Fruit fly (Drosophila melanogaster) whole organism, pupa: Measurements from ENCODE around the gene COX5A.

Source experiments
- CG10348 ChIP-seq: fragments of 200-800 bp; sonication (Bioruptor generic); IDR thresholded peaks from 2 replicates; pipeline ENCODE4 v1.3.6; 2022; ENCODE audit warnings: missing biosample characterization, missing genetic modification characterization
- CG12605 ChIP-seq: fragments of 200-800 bp; sonication (Bioruptor generic); IDR thresholded peaks from 2 replicates; pipeline ENCODE4 v1.3.6; 2022; ENCODE audit warnings: missing biosample characterization, missing genetic modification characterization
- CG13204 ChIP-seq: fragments of 200-800 bp; sonication (Bioruptor generic); optimal IDR thresholded peaks from 2 replicates; lab custom pipeline; 2018; ENCODE audit warnings: missing biosample characterization, mild to moderate bottlenecking, missing genetic modification characterization, moderate library complexity
- CG14655 ChIP-seq: fragments of 200-800 bp; sonication (Bioruptor generic); optimal IDR thresholded peaks from 3 replicates; lab custom pipeline; 2017; ENCODE audit warnings: mild to moderate bottlenecking, missing biosample characterization, missing genetic modification reagents, missing genetic modification characterization
- CG15710 ChIP-seq: fragments of 200-800 bp; sonication (Bioruptor generic); optimal IDR thresholded peaks from 2 replicates; lab custom pipeline; 2018; ENCODE audit warnings: missing biosample characterization, mild to moderate bottlenecking, missing genetic modification characterization, moderate library complexity
- CG17806 ChIP-seq: fragments of 200-800 bp; sonication (Bioruptor generic); optimal IDR thresholded peaks from 2 replicates; lab custom pipeline; 2018; ENCODE audit warnings: missing biosample characterization, mild to moderate bottlenecking, missing genetic modification characterization, moderate library complexity
- CG32121 ChIP-seq: fragments of 200-800 bp; sonication (Bioruptor generic); IDR thresholded peaks from 2 replicates; pipeline ENCODE4 v1.3.6; 2022; ENCODE audit warnings: missing biosample characterization, missing genetic modification characterization
- CG34367 ChIP-seq: fragments of 200-800 bp; sonication (Bioruptor generic); optimal IDR thresholded peaks from 2 replicates; lab custom pipeline; 2018; ENCODE audit warnings: missing biosample characterization, mild to moderate bottlenecking, missing genetic modification characterization
- CG4496 ChIP-seq: fragments of 200-800 bp; sonication (Bioruptor generic); IDR thresholded peaks from 3 replicates; pipeline ENCODE4 v1.3.6; 2022; ENCODE audit warnings: missing biosample characterization, missing genetic modification characterization
- CG8159 ChIP-seq: fragments of 200-800 bp; sonication (Bioruptor generic); optimal IDR thresholded peaks from 3 replicates; lab custom pipeline; 2018; ENCODE audit warnings: missing biosample characterization, mild to moderate bottlenecking, missing genetic modification characterization, moderate library complexity
- CG8301 ChIP-seq: fragments of 200-800 bp; sonication (Bioruptor generic); optimal IDR thresholded peaks from 2 replicates; lab custom pipeline; 2018; ENCODE audit warnings: missing biosample characterization, mild to moderate bottlenecking, missing genetic modification characterization
- CG9948 ChIP-seq: fragments of 200-800 bp; sonication (Bioruptor generic); optimal IDR thresholded peaks from 2 replicates; lab custom pipeline; 2018; ENCODE audit warnings: missing biosample characterization, mild to moderate bottlenecking, missing genetic modification characterization, moderate library complexity
- EcR ChIP-seq: fragments of 200-800 bp; sonication (Bioruptor generic); optimal IDR thresholded peaks from 3 replicates; lab custom pipeline; 2019; ENCODE audit warnings: missing biosample characterization, missing genetic modification characterization, mild to moderate bottlenecking, moderate library complexity, missing genetic modification reagents
- Ets98B ChIP-seq: fragments of 200-800 bp; sonication (Bioruptor generic); IDR thresholded peaks from 2 replicates; pipeline ENCODE4 v1.3.6; 2022; ENCODE audit warnings: missing biosample characterization, missing genetic modification characterization
- Pif1A ChIP-seq: fragments of 200-800 bp; sonication (Bioruptor generic); optimal IDR thresholded peaks from 3 replicates; lab custom pipeline; 2016; ENCODE audit warnings: missing biosample characterization, missing genetic modification characterization
- Pif1B ChIP-seq: fragments of 200-800 bp; sonication (Bioruptor generic); optimal IDR thresholded peaks from 3 replicates; lab custom pipeline; 2016; ENCODE audit warnings: missing biosample characterization, missing genetic modification characterization
- Snoo ChIP-seq: fragments of 200-800 bp; sonication (Bioruptor generic); optimal IDR thresholded peaks from 3 replicates; lab custom pipeline; 2017; ENCODE audit warnings: missing biosample characterization, mild to moderate bottlenecking, missing genetic modification characterization, inconsistent platforms
- fd96Ca ChIP-seq: fragments of 200-800 bp; sonication (Bioruptor generic); IDR thresholded peaks from 3 replicates; pipeline ENCODE4 v1.3.6; 2022; ENCODE audit warnings: missing biosample characterization, missing genetic modification characterization
- gl ChIP-seq: fragments of 200-800 bp; sonication (Bioruptor generic); optimal IDR thresholded peaks from 2 replicates; lab custom pipeline; 2018; ENCODE audit warnings: missing biosample characterization, mild to moderate bottlenecking, missing genetic modification characterization
- rn ChIP-seq: fragments of 200-800 bp; sonication (Bioruptor generic); IDR thresholded peaks from 2 replicates; pipeline ENCODE4 v1.3.6; 2022; ENCODE audit warnings: missing biosample characterization, missing genetic modification characterization

Gene COX5A

DNA sequence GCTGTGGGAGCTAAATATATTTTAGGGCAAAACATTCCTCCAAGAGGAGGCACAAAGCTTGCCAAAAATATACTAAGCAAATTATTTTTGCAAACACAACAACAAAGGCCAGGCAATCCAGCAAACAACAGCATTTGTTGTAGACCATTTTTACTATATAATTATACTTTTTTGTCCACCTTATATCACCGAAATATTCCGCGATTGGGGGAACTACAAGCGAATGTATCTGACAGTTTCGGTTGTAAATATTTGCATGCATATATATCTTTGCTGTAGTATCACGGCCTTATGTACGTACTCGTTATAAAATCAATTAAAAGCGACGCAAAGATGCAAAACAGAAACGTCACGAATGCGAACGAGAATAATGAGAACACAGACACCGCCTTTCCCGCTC is 6.7 kb upstream of the COX5A start:
- TF ChIP-seq rn (GFP tag; lab: Robert Waterston, UW), result no peak
- TF ChIP-seq Ets98B (GFP tag; lab: Robert Waterston, UW), result no peak
- no peak for TF ChIP-seq fd96Ca (GFP tag; lab: Robert Waterston, UW)
- no peak for TF ChIP-seq CG9948 (tag; lab: Kevin White, UChicago)
- TF ChIP-seq, all 21 proteins: peak for 0

- TF ChIP-seq Ets98B (GFP tag; lab: Robert Waterston, UW) (no peak), EcR (GFP tag; lab: Kevin White, UChicago) (peak; percentile 37), CG13204 (GFP tag; lab: Kevin White, UChicago) (peak; percentile 87), CG32121 (0 out of 2 replicates have a peak, but pooled peaks have one; percentile 24)
These were observed 6.2 kb upstream of the COX5A start, which contains the start of gene ClC-a for dm6 chr3R:11812881-11813466. Gene ClC-a (minus strand): TSS chr3R:11813207.

DNA sequence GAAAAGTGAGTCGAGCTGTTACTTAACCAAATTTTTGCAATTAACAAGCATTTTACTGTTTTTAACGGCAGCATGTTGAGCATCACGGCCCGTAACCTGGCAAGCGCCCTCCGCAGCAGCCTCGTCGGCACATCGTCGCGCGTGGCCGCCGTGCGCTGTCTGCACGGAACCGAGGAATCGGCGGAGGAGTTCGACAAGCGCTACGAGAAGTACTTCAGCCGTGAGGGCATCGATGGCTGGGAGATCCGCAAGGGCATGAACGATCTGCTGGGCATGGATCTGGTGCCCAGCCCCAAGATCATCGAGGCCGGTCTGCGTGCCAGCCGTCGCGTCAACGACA is 451 bp downstream of the COX5A start:
- TF ChIP-seq CG13204 (GFP tag; lab: Kevin White, UChicago) (no peak), EcR (GFP tag; lab: Kevin White, UChicago) (no peak), CG32121 (no peak), CG15710 (tag; lab: Kevin White, UChicago) (no peak), Pif1B (GFP tag; lab: Kevin White, UChicago) (no peak), Ets98B (GFP tag; lab: Robert Waterston, UW) (no peak), CG12605 (GFP tag; lab: Robert Waterston, UW) (0 out of 2 replicates have a peak, but pooled peaks have one; percentile 2), CG14655 (no peak)

DNA sequence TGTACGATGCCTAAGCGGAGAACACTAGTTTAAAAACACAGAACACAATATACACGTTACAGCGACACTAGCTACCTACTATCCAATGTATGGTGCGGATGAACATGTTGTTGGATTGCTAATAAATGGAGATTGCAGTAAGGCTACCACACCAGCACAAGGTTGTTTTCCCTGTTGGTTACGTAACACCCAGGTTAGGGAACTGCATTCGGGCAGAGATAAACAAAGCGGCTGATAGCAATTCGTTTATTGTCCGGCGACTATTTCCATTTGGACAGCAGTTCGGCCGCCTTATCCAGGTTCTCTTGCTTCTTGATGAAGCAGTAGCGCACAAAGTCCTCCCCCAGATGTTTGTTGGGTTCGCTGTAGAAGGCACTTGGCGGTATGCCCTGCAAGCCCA is 989 bp downstream of the COX5A start:
- TF ChIP-seq rn (GFP tag; lab: Robert Waterston, UW) (no peak), CG34367 (tag; lab: Kevin White, UChicago) (no peak), gl (tag; lab: Kevin White, UChicago) (no peak), EcR (GFP tag; lab: Kevin White, UChicago) (no peak), Ets98B (GFP tag; lab: Robert Waterston, UW) (no peak)

- TF ChIP-seq fd96Ca (GFP tag; lab: Robert Waterston, UW), result no peak
- TF ChIP-seq CG8159 (tag; lab: Kevin White, UChicago), result no peak
- TF ChIP-seq CG17806 (tag; lab: Kevin White, UChicago), result no peak
- TF ChIP-seq CG13204 (GFP tag; lab: Kevin White, UChicago), result no peak
- no peak for TF ChIP-seq gl (tag; lab: Kevin White, UChicago)
- no peak for TF ChIP-seq CG12605 (GFP tag; lab: Robert Waterston, UW)
- no peak for TF ChIP-seq CG10348
- TF ChIP-seq rn (GFP tag; lab: Robert Waterston, UW), result no peak
- TF ChIP-seq CG14655, result no peak
- TF ChIP-seq CG34367 (tag; lab: Kevin White, UChicago), result no peak
These were observed 2.6 kb downstream of the COX5A start for dm6 chr3R:11821800-11822199.

DNA sequence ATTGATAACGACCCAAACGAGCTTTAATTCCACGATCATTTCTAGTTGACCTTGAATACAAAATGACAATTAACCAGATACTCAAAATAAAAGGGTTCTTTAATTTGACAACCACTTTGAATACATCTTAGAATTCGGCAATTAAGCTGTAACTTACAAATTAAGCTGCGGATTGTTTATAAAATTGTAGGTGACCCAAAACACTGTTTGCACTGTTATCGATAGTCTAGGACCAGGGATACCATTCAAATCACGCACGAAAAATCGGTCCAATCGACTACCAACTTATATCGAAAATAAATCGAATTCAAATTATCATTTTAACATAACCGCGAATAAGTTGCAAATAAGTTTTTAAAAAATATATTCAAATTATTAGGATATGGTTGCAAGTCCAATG is 3.1 kb downstream of the COX5A start, which contains the start of gene Kyat:
TSS of gene Kyat (minus strand) at position 228 of the 400 bp plus-strand sequence.
- TF ChIP-seq CG9948 (tag; lab: Kevin White, UChicago) (no peak), CG17806 (tag; lab: Kevin White, UChicago) (no peak), CG4496 (GFP tag; lab: Robert Waterston, UW) (no peak), rn (GFP tag; lab: Robert Waterston, UW) (no peak), CG8301 (no peak), CG34367 (tag; lab: Kevin White, UChicago) (no peak), fd96Ca (GFP tag; lab: Robert Waterston, UW) (no peak), CG32121 (no peak), CG8159 (tag; lab: Kevin White, UChicago) (no peak), CG12605 (GFP tag; lab: Robert Waterston, UW) (no peak), CG10348 (no peak), Pif1B (GFP tag; lab: Kevin White, UChicago) (no peak), Pif1A (GFP tag; lab: Kevin White, UChicago) (no peak), CG15710 (tag; lab: Kevin White, UChicago) (no peak)

DNA sequence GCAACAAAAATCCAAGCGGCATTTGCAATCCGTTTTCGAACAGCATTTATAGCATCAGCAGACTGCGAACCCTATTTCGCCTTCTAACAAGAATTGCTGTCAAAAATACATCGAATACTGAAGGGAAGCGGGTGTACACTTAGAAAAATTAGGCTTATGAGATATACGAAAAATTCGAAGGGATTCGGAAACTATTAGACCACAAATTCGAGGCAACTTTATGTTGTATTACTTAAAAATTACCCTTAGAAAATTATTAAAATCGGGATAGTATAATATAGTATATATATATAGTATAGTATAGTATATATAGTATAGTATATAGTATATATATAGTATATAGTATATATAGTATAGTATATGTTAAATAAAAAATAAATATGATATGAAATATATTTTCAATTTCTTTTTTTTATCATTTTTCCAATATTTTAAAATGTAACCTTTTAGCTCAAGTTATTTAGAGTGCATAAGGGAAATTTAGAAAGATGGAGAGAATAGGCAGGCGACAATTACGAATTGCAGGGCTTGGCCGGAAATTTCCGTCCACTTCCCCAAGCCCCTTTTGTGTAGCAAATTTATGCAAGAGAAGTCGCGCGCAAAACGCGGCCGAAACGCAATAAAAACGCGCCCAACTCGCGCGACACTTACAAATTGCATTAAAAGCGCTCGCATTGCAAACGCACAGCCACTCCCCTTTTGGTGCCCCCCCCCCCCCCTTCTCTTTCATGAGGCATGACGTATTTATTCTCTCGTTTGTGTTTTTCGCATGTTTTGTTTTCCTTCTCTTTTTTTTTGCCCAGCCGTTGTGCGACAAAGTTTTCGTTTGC is 11.8 kb downstream of the COX5A start:
- peak; percentile 37; the same call in 1 of the 2 replicates for TF ChIP-seq CG32121
- TF ChIP-seq Ets98B (GFP tag; lab: Robert Waterston, UW), result peak; percentile 12; the same call in 1 of the 2 replicates
- peak; percentile 31 for TF ChIP-seq CG8159 (tag; lab: Kevin White, UChicago)
- no peak for TF ChIP-seq Pif1A (GFP tag; lab: Kevin White, UChicago)
- TF ChIP-seq CG15710 (tag; lab: Kevin White, UChicago), result no peak
- no peak for TF ChIP-seq Pif1B (GFP tag; lab: Kevin White, UChicago)
- TF ChIP-seq CG34367 (tag; lab: Kevin White, UChicago), result no peak
- TF ChIP-seq CG4496 (GFP tag; lab: Robert Waterston, UW), result 0 out of 3 replicates have a peak, but pooled peaks have one; percentile 26
- TF ChIP-seq rn (GFP tag; lab: Robert Waterston, UW), result no peak
- no peak for TF ChIP-seq CG8301
- no peak for TF ChIP-seq CG9948 (tag; lab: Kevin White, UChicago)
- TF ChIP-seq CG12605 (GFP tag; lab: Robert Waterston, UW), result peak; percentile 22; the same call in 1 of the 2 replicates
- TF ChIP-seq Snoo, result no peak
